Worm (Caenorhabditis elegans): ENCODE results near the gene ddn-3.

DNA sequence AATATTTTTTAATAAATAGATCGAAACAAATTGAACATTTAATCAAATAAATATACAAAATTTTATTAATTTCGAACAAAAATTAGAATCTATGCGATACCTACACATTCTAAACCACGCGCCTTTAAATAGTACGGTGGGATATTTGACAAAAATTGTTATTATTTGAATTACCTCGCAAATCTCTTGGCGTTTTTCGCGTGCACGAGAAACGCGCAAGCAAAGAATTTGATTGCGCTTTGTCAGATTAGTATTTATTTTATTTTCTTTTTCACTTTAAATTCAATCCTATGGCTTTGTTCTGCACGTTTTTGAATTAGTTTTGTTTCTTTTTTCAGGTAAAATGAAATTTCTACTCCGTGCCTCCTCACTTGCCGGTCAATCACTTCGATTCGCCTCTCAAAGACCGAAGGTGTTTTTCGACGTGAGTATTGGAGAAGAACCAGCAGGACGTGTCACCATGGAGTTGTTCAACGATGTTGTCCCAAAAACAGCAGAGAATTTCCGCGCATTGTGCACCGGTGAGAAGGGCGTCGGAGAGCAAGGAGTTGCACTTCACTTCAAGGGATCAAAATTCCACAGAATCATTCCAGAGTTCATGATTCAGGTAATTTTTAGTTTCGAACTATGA is 44.8 kb upstream of the ddn-3 start, which contains the start of gene cyn-1:
- no peak for TF ChIP-seq klf-2 (GFP tag; conservative IDR thresholded peaks at IDR 0.05)
- TF ChIP-seq cog-1 (tag; optimal IDR thresholded peaks at IDR 0.05) = peak; percentile 2
- TF ChIP-seq flt-1 (GFP tag; IDR thresholded peaks at IDR 0.05) = 0 out of 2 replicates have a peak, but pooled peaks have one; percentile 34
- no peak for TF ChIP-seq T22C8.4 (GFP tag; IDR thresholded peaks at IDR 0.05)
- TF ChIP-seq tab-1 (GFP tag; IDR thresholded peaks at IDR 0.05) = no peak
- no peak for TF ChIP-seq med-1 (GFP tag; optimal IDR thresholded peaks at IDR 0.05; ENCODE audit: insufficient read depth)
- TF ChIP-seq ztf-23 (GFP tag; IDR thresholded peaks at IDR 0.05) = no peak
